Worm (Caenorhabditis elegans): ENCODE results near the gene chil-7.

DNA sequence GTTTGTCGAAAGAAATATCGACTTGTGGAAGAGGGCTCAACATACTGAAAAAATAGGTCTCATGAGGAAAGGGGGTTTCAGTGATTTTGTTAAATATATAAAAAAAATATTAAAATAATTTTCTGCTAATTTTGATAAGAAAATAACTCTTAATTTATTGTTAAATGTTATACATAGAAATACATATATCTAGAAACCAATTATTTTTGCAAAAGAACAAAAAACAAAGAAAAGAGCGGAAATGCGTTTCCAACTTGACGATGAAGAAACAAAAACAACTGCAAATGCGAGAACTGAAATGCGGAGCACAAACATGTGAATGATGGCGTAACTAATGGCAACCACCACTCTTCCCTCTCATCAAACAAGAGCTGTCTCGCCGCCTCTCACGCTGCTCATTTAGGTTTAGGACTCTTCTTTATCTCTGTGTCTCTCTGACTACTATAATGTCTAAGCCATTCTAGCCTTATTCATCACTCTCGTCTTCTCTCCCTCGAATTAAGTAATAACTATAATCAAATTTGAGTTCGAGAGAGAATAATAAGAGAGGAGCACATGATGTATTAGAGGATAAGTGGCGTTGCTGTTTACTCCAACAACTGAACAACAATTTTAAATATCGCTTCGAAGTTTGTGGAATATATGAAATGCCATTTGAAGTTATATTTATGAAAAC, 32.6 kb downstream of the chil-7 start, which contains the start of gene arrd-4:
- no peak for TF ChIP-seq zag-1 (tag; optimal IDR thresholded peaks at IDR 0.05)
- no peak for TF ChIP-seq fos-1 (tag; optimal IDR thresholded peaks at IDR 0.05)
- no peak for TF ChIP-seq aly-2 (tag; optimal IDR thresholded peaks at IDR 0.05)
- TF ChIP-seq alr-1 (tag; optimal IDR thresholded peaks at IDR 0.05): no peak
- no peak for TF ChIP-seq ama-1 (optimal IDR thresholded peaks at IDR 0.05)
- TF ChIP-seq unc-39 (tag; optimal IDR thresholded peaks at IDR 0.05): no peak
- no peak for TF ChIP-seq nhr-23 (tag; optimal IDR thresholded peaks at IDR 0.05)
- no peak for TF ChIP-seq ceh-82 (tag; optimal IDR thresholded peaks at IDR 0.05)
- TF ChIP-seq ztf-4 (tag; optimal IDR thresholded peaks at IDR 0.05): no peak
- peak; percentile 6 for TF ChIP-seq lin-11 (tag; optimal IDR thresholded peaks at IDR 0.05)
- no peak for TF ChIP-seq snpc-4 (tag; optimal IDR thresholded peaks at IDR 0.05)
